Fruit fly (Drosophila melanogaster) whole organism, prepupa: ENCODE data around the gene GstZ1.

Experiments
- CG10631 ChIP-seq: fragments of 200-800 bp; sonication (Bioruptor generic); optimal IDR thresholded peaks from 2 replicates; lab custom pipeline; 2016; ENCODE audit warnings: missing biosample characterization, missing genetic modification characterization
- CG11762 ChIP-seq: fragments of 200-800 bp; sonication (Bioruptor generic); optimal IDR thresholded peaks from 3 replicates; lab custom pipeline; 2016; ENCODE audit warnings: missing biosample characterization, missing genetic modification characterization; ENCODE audit not compliant: insufficient read depth
- CG15336 ChIP-seq: fragments of 200-800 bp; sonication (Bioruptor generic); IDR thresholded peaks from 2 replicates; pipeline ENCODE4 v1.3.6; 2022; ENCODE audit warnings: missing biosample characterization, missing genetic modification characterization
- CG16779 ChIP-seq: fragments of 200-800 bp; sonication (Bioruptor generic); optimal IDR thresholded peaks from 3 replicates; lab custom pipeline; 2017; ENCODE audit warnings: missing biosample characterization, mild to moderate bottlenecking, missing genetic modification characterization
- CG3032 ChIP-seq: fragments of 200-800 bp; optimal IDR thresholded peaks from 2 replicates; lab custom pipeline; 2019; ENCODE audit warnings: missing biosample characterization, mild to moderate bottlenecking, missing genetic modification characterization, moderate library complexity
- CG31627 ChIP-seq: fragments of 200-800 bp; sonication (Bioruptor generic); optimal IDR thresholded peaks from 3 replicates; lab custom pipeline; 2016; ENCODE audit warnings: missing biosample characterization, missing genetic modification characterization
- CG32006 ChIP-seq: fragments of 200-800 bp; sonication (Bioruptor generic); optimal IDR thresholded peaks from 3 replicates; lab custom pipeline; 2017; ENCODE audit warnings: missing biosample characterization, mild to moderate bottlenecking, missing genetic modification characterization
- CG3919 ChIP-seq: fragments of 200-800 bp; sonication (Bioruptor generic); optimal IDR thresholded peaks from 3 replicates; lab custom pipeline; 2016; ENCODE audit warnings: missing biosample characterization, missing genetic modification characterization
- CG6163 ChIP-seq: fragments of 200-800 bp; sonication (Bioruptor generic); IDR thresholded peaks from 3 replicates; pipeline ENCODE4 v1.3.6; 2022; ENCODE audit warnings: missing biosample characterization, missing genetic modification characterization
- CG6276 ChIP-seq: fragments of 200-800 bp; sonication (Bioruptor generic); optimal IDR thresholded peaks from 2 replicates; lab custom pipeline; 2017; ENCODE audit warnings: missing biosample characterization, mild to moderate bottlenecking, missing genetic modification characterization
- CG6854 ChIP-seq: fragments of 200-800 bp; sonication (Bioruptor generic); optimal IDR thresholded peaks from 2 replicates; lab custom pipeline; 2017; ENCODE audit warnings: missing biosample characterization, mild to moderate bottlenecking, missing genetic modification characterization
- CG9139 ChIP-seq: fragments of 200-800 bp; sonication (Bioruptor generic); optimal IDR thresholded peaks from 3 replicates; lab custom pipeline; 2017; ENCODE audit warnings: missing biosample characterization, mild to moderate bottlenecking, missing genetic modification characterization
- Eip75B ChIP-seq: fragments of 200-800 bp; sonication (Bioruptor generic); optimal IDR thresholded peaks from 3 replicates; lab custom pipeline; 2016; ENCODE audit warnings: missing biosample characterization, missing genetic modification characterization
- Eip78C ChIP-seq: fragments of 200-800 bp; sonication (Bioruptor generic); peaks from one replicate; lab custom pipeline; 2016; ENCODE audit warnings: missing biosample characterization, missing genetic modification characterization
- Ets96B ChIP-seq: fragments of 200-800 bp; optimal IDR thresholded peaks from 2 replicates; lab custom pipeline; 2019; ENCODE audit warnings: missing biosample characterization, mild to moderate bottlenecking, missing genetic modification characterization, moderate library complexity
- Hr39 ChIP-seq: fragments of 200-800 bp; sonication (Bioruptor generic); optimal IDR thresholded peaks from 2 replicates; lab custom pipeline; 2016; ENCODE audit warnings: missing biosample characterization, missing genetic modification characterization
- Hr4 ChIP-seq: fragments of 200-800 bp; sonication (Bioruptor generic); optimal IDR thresholded peaks from 3 replicates; lab custom pipeline; 2016; ENCODE audit warnings: missing biosample characterization, missing genetic modification characterization
- Lpt ChIP-seq: fragments of 200-800 bp; sonication (Bioruptor generic); optimal IDR thresholded peaks from 3 replicates; lab custom pipeline; 2016; ENCODE audit warnings: missing biosample characterization, missing genetic modification characterization
- OdsH ChIP-seq: fragments of 200-800 bp; sonication (Bioruptor generic); optimal IDR thresholded peaks from 3 replicates; lab custom pipeline; 2016; ENCODE audit warnings: missing biosample characterization, missing genetic modification characterization
- Sox15 ChIP-seq: fragments of 200-800 bp; sonication (Bioruptor generic); optimal IDR thresholded peaks from 3 replicates; lab custom pipeline; 2016; ENCODE audit warnings: missing biosample characterization, missing genetic modification characterization
- achi ChIP-seq: fragments of 200-800 bp; sonication (Bioruptor generic); optimal IDR thresholded peaks from 3 replicates; lab custom pipeline; 2016; ENCODE audit warnings: missing biosample characterization, missing genetic modification characterization
- acj6 ChIP-seq: fragments of 200-800 bp; sonication (Bioruptor generic); optimal IDR thresholded peaks from 3 replicates; lab custom pipeline; 2016; ENCODE audit warnings: missing biosample characterization, missing genetic modification characterization
- cyc ChIP-seq: fragments of 200-800 bp; sonication (Bioruptor generic); optimal IDR thresholded peaks from 3 replicates; lab custom pipeline; 2016; ENCODE audit warnings: missing biosample characterization, missing genetic modification characterization
- dac ChIP-seq: fragments of 200-800 bp; sonication (Bioruptor generic); optimal IDR thresholded peaks from 2 replicates; lab custom pipeline; 2017; ENCODE audit warnings: missing biosample characterization, mild to moderate bottlenecking, missing genetic modification characterization
- dsx ChIP-seq: fragments of 200-800 bp; optimal IDR thresholded peaks from 3 replicates; lab custom pipeline; 2019; ENCODE audit warnings: missing biosample characterization, mild to moderate bottlenecking, missing genetic modification characterization, moderate library complexity; ENCODE audit not compliant: poor library complexity, severe bottlenecking
- eg ChIP-seq: fragments of 200-800 bp; sonication (Bioruptor generic); IDR thresholded peaks from 3 replicates; pipeline ENCODE4 v1.3.6; 2022; ENCODE audit warnings: missing biosample characterization, missing genetic modification characterization
- fkh ChIP-seq: fragments of 200-800 bp; sonication (Bioruptor generic); optimal IDR thresholded peaks from 3 replicates; lab custom pipeline; 2017; ENCODE audit warnings: missing biosample characterization, mild to moderate bottlenecking, missing genetic modification characterization, moderate library complexity
- net ChIP-seq: fragments of 200-800 bp; sonication (Bioruptor generic); optimal IDR thresholded peaks from 3 replicates; lab custom pipeline; 2016; ENCODE audit warnings: missing biosample characterization, missing genetic modification characterization
- pdm3 ChIP-seq: fragments of 200-800 bp; sonication (Bioruptor generic); optimal IDR thresholded peaks from 3 replicates; lab custom pipeline; 2016; ENCODE audit warnings: missing biosample characterization, missing genetic modification characterization
- salr ChIP-seq, 2 experiments: fragments of 200-800 bp; sonication (Bioruptor generic); optimal IDR thresholded peaks; 3 replicates each; lab custom pipeline; 2016 to 2018; ENCODE audit warnings: missing biosample characterization in 2 of 2, missing genetic modification characterization in 2 of 2, mild to moderate bottlenecking in 1 of 2
- ss ChIP-seq, 2 experiments: fragments of 200-800 bp; sonication (Bioruptor generic); optimal IDR thresholded peaks; 2 replicates in 1 of 2; 3 replicates in 1 of 2; lab custom pipeline; 2017 to 2018; ENCODE audit warnings: mild to moderate bottlenecking in 2 of 2, missing biosample characterization in 2 of 2, missing genetic modification characterization in 2 of 2, moderate library complexity in 1 of 2
- svp ChIP-seq: fragments of 200-800 bp; sonication (Bioruptor generic); peaks from one replicate; lab custom pipeline; 2016; ENCODE audit warnings: missing biosample characterization, missing genetic modification characterization

The GstZ1 gene

dm6 chr3R:9502416-9502763 lies 46.0 kb upstream of the GstZ1 start, which contains the start of gene RhoL (continued):
- TF ChIP-seq Hr39 (GFP tag; lab: Kevin White, UChicago) (no peak), CG15336 (GFP tag; lab: Robert Waterston, UW) (peak; percentile 45; the same call in 1 of the 2 replicates), pdm3 (GFP tag; lab: Kevin White, UChicago) (no peak), CG6163 (GFP tag; lab: Robert Waterston, UW) (peak; percentile 70), OdsH (GFP tag; lab: Kevin White, UChicago) (no peak), Hr4 (GFP tag; lab: Kevin White, UChicago) (no peak), CG3032 (peak; percentile 11), achi (GFP tag; lab: Kevin White, UChicago) (no peak), ss (GFP tag; optimal IDR thresholded peaks at IDR 0.05; lab: Kevin White, UChicago) (peak; percentile 21 to 40), salr (GFP tag; optimal IDR thresholded peaks at IDR 0.05; lab: Kevin White, UChicago) (no peak)

DNA sequence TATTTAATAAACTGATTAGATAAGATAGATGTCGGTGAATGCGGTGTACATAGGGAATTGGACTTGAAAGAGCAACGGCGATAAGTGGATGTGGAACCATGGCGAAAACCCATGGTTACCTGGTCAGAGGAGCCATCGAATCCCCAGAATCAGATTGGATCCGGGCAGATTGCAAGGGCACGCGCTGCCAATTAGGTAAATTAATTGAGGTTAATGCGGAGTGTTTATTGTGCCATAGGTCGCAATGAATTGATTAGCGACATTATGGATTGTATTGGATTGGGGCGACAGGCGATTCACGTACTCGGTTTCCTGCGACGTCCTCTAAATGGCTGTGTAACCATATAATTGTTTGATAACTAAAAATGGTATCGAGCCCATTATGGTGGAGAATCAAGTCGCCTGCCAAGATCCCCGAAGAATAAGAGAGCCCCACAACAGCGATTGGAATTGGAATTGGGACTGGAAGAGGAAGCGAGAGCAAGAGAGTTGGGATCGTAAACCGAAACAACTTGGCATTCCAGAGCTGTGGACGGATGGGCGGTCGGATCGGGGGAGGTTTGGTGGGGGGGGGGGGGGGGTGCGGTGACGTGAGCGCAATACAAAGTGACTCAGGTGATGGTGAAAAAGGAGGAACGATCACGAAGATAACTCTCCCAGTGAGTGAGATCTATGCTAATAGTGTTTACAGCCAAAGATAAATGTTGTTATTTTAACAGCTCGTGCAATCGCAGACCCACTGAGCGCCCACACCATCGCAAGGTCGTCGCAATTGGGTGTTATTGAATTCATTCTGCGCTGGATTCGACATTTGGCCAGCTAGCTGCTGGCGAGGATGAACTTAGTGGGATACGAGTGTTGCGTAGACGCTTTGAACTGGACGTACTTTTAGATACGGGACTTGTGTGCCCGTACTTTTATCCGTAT lies 45.4 kb upstream of the GstZ1 start:
- TF ChIP-seq dsx (GFP tag; lab: Kevin White, UChicago) = peak; percentile 68
- no peak for TF ChIP-seq Ets96B (tag; lab: Kevin White, UChicago)
- TF ChIP-seq Eip78C = peak; percentile 52
- peak; percentile 82 for TF ChIP-seq svp
- no peak for TF ChIP-seq Lpt
- TF ChIP-seq CG32006 = no peak
- TF ChIP-seq ss (GFP tag; optimal IDR thresholded peaks at IDR 0.05; lab: Kevin White, UChicago) = peak in 1 of 2 experiments; percentile 16
- TF ChIP-seq fkh (GFP tag; lab: Kevin White, UChicago) = peak; percentile 43

dm6 chr3R:9500193-9501051 lies 44.1 kb upstream of the GstZ1 start:
- no peak for TF ChIP-seq CG32006
- no peak for TF ChIP-seq net (GFP tag; lab: Kevin White, UChicago)
- TF ChIP-seq dac (GFP tag; lab: Kevin White, UChicago) = no peak
- no peak for TF ChIP-seq cyc (GFP tag; lab: Kevin White, UChicago)
- no peak for TF ChIP-seq CG9139
- TF ChIP-seq OdsH (GFP tag; lab: Kevin White, UChicago) = no peak
- TF ChIP-seq CG11762 = no peak
- no peak for TF ChIP-seq CG3919 (GFP tag; lab: Kevin White, UChicago)
- TF ChIP-seq Eip75B (GFP tag; lab: Kevin White, UChicago) = peak; percentile 7
- no peak for TF ChIP-seq CG6276
- 0 out of 3 replicates have a peak, but pooled peaks have one; percentile 19 for TF ChIP-seq eg (GFP tag; lab: Robert Waterston, UW)
- no peak for TF ChIP-seq Hr39 (GFP tag; lab: Kevin White, UChicago)
- TF ChIP-seq svp = peak; percentile 94
- no peak for TF ChIP-seq CG6854 (GFP tag; lab: Kevin White, UChicago)
- TF ChIP-seq Eip78C = peak; percentile 56
- no peak for TF ChIP-seq pdm3 (GFP tag; lab: Kevin White, UChicago)
- no peak for TF ChIP-seq fkh (GFP tag; lab: Kevin White, UChicago)
- no peak for TF ChIP-seq Sox15 (GFP tag; lab: Kevin White, UChicago)
- TF ChIP-seq CG31627 (GFP tag; lab: Kevin White, UChicago) = no peak
- TF ChIP-seq CG10631 (GFP tag; lab: Kevin White, UChicago) = no peak
- TF ChIP-seq acj6 (GFP tag; lab: Kevin White, UChicago) = no peak
- TF ChIP-seq CG6163 (GFP tag; lab: Robert Waterston, UW) = 0 out of 3 replicates have a peak, but pooled peaks have one; percentile 27
- TF ChIP-seq CG16779 (tag; lab: Kevin White, UChicago) = no peak
